Fruit fly (Drosophila melanogaster) ovary, adult (tissue): ENCODE measurements around the gene Pgant7.

Experiments
- CG17801 ChIP-seq: fragments of 200-800 bp; optimal IDR thresholded peaks from 2 replicates; lab custom pipeline; 2019; ENCODE audit warnings: missing biosample characterization, mild to moderate bottlenecking, missing genetic modification characterization, moderate library complexity; ENCODE audit not compliant: partially characterized antibody

Pgant7 gene

dm6 chrX:18494165-18494740, 5.5 kb downstream of the Pgant7 start, which contains the start of gene CG15043:
Gene CG15043 (minus strand): TSS chrX:18494168.
- no peak for TF ChIP-seq CG17801 (GFP tag; lab: Kevin White, UChicago)

dm6 chrX:18491941-18492340, 7.8 kb downstream of the Pgant7 start, which contains the start of gene CG15044:
Gene CG15044 (minus strand): TSS chrX:18492006.
- TF ChIP-seq CG17801 (GFP tag; lab: Kevin White, UChicago) = no peak

dm6 chrX:18489509-18489908, 10.3 kb downstream of the Pgant7 start, which contains the start of gene CG15046:
Gene CG15046 (minus strand): TSS chrX:18489620.
- TF ChIP-seq CG17801 (GFP tag; lab: Kevin White, UChicago) = no peak

- no peak for TF ChIP-seq CG17801 (GFP tag; lab: Kevin White, UChicago)
Measured at dm6 chrX:18486356-18487059, 13.3 kb downstream of the Pgant7 start, which contains the start of gene psh. Gene psh (minus strand): TSS chrX:18486921.

- TF ChIP-seq CG17801 (GFP tag; lab: Kevin White, UChicago) = no peak
Measured at dm6 chrX:18483261-18484218, 16.2 kb downstream of the Pgant7 start, which contains the start of gene Hayan. Gene Hayan (minus strand): TSS chrX:18483772.

dm6 chrX:18482537-18482936, 17.2 kb downstream of the Pgant7 start:
- TF ChIP-seq CG17801 (GFP tag; lab: Kevin White, UChicago) = no peak

dm6 chrX:18479307-18480134, 20.3 kb downstream of the Pgant7 start, which contains the start of gene CG32547:
Gene CG32547 (minus strand): TSS chrX:18479487.
- TF ChIP-seq CG17801 (GFP tag; lab: Kevin White, UChicago) = peak; percentile 74

- TF ChIP-seq CG17801 (GFP tag; lab: Kevin White, UChicago) = no peak
Measured at dm6 chrX:18467881-18468280, 31.9 kb downstream of the Pgant7 start.

- no peak for TF ChIP-seq CG17801 (GFP tag; lab: Kevin White, UChicago)
Measured at dm6 chrX:18460318-18460717, 39.5 kb downstream of the Pgant7 start, which contains the start of gene CG43843. Gene CG43843 (minus strand): TSS chrX:18460418.

- TF ChIP-seq CG17801 (GFP tag; lab: Kevin White, UChicago) = no peak
Measured at dm6 chrX:18452717-18453116, 47.1 kb downstream of the Pgant7 start.
